Worm (Caenorhabditis elegans) whole organism, L1 larva: ENCODE data around the gene pbs-3.

ENCODE experiments used
- C04F5.9 ChIP-seq: sonication (generic microtip); optimal IDR thresholded peaks from 2 replicates; lab custom pipeline; 2016; ENCODE audit warnings: missing genetic modification characterization, missing compliant biosample characterization
- F16B12.6 ChIP-seq: fragments of 150-350 bp; optimal IDR thresholded peaks from 2 replicates; lab custom pipeline; 2014; ENCODE audit warnings: missing biosample characterization, missing genetic modification characterization
- Y116A8C.19 ChIP-seq: sonication (generic microtip); optimal IDR thresholded peaks from 2 replicates; lab custom pipeline; 2016; ENCODE audit warnings: missing compliant biosample characterization, missing genetic modification characterization, borderline replicate concordance
- alr-1 ChIP-seq: fragments of 200-800 bp; sonication (Bioruptor generic); optimal IDR thresholded peaks from 2 replicates; lab custom pipeline; 2018; ENCODE audit warnings: borderline replicate concordance, mild to moderate bottlenecking, missing genetic modification characterization, missing compliant biosample characterization
- aly-2 ChIP-seq: fragments of 150-350 bp; optimal IDR thresholded peaks from 2 replicates; lab custom pipeline; 2014; ENCODE audit warnings: missing biosample characterization, missing genetic modification characterization
- ama-1 ChIP-seq: fragments of 150-350 bp; optimal IDR thresholded peaks from 2 replicates; lab custom pipeline; 2014
- blmp-1 ChIP-seq: fragments of 150-350 bp; optimal IDR thresholded peaks from 2 replicates; lab custom pipeline; 2014; ENCODE audit warnings: missing biosample characterization, missing genetic modification characterization
- ceh-63 ChIP-seq: fragments of 200-800 bp; sonication (Bioruptor generic); optimal IDR thresholded peaks from 2 replicates; lab custom pipeline; 2018; ENCODE audit warnings: mild to moderate bottlenecking, missing genetic modification characterization, missing compliant biosample characterization
- ceh-8 ChIP-seq: fragments of 200-800 bp; sonication (Bioruptor generic); optimal IDR thresholded peaks from 2 replicates; lab custom pipeline; 2018; ENCODE audit warnings: mild to moderate bottlenecking, missing genetic modification characterization, moderate library complexity, missing compliant biosample characterization
- ces-1 ChIP-seq: fragments of 150-350 bp; optimal IDR thresholded peaks from 2 replicates; lab custom pipeline; 2014; ENCODE audit warnings: missing biosample characterization, missing genetic modification reagents, missing genetic modification characterization
- dsc-1 ChIP-seq: sonication (generic microtip); optimal IDR thresholded peaks from 2 replicates; lab custom pipeline; 2016; ENCODE audit warnings: mild to moderate bottlenecking, missing genetic modification characterization, missing compliant biosample characterization
- efl-1 ChIP-seq, 4 experiments: fragments of 150-350 bp; optimal IDR thresholded peaks in 3 of 4; peaks in 1 of 4; 1 replicate in 1 of 4; 2 replicates in 3 of 4; lab custom pipeline; 2014; ENCODE audit warnings: missing biosample characterization in 2 of 4, missing genetic modification characterization in 2 of 4, missing genetic modification reagents in 2 of 4
- efl-3 ChIP-seq: fragments of 200-800 bp; sonication (Bioruptor generic); optimal IDR thresholded peaks from 2 replicates; lab custom pipeline; 2018; ENCODE audit warnings: mild to moderate bottlenecking, missing genetic modification characterization, missing compliant biosample characterization
- egl-13 ChIP-seq: sonication (generic microtip); optimal IDR thresholded peaks from 2 replicates; lab custom pipeline; 2016; ENCODE audit warnings: missing genotype, missing genetic modification reagents, missing genetic modification characterization, missing compliant biosample characterization
- ets-5 ChIP-seq: fragments of 200-800 bp; sonication (Bioruptor generic); IDR thresholded peaks from 2 replicates; pipeline ENCODE4 v1.3.6; 2022; ENCODE audit warnings: missing genetic modification characterization, missing compliant biosample characterization
- fkh-4 ChIP-seq: sonication (generic microtip); optimal IDR thresholded peaks from 2 replicates; lab custom pipeline; 2016; ENCODE audit warnings: missing compliant biosample characterization, missing genetic modification characterization, borderline replicate concordance
- grh-1 ChIP-seq: fragments of 200-800 bp; sonication (Bioruptor generic); IDR thresholded peaks from 2 replicates; pipeline ENCODE4 v1.3.6; 2022; ENCODE audit warnings: missing genetic modification reagents, missing genetic modification characterization, missing compliant biosample characterization
- hlh-17 ChIP-seq: fragments of 200-800 bp; sonication (Bioruptor generic); optimal IDR thresholded peaks from 2 replicates; lab custom pipeline; 2018; ENCODE audit warnings: missing genetic modification characterization, mild to moderate bottlenecking, missing compliant biosample characterization, moderate library complexity, borderline replicate concordance
- hlh-4 ChIP-seq: sonication (generic microtip); optimal IDR thresholded peaks from 2 replicates; lab custom pipeline; 2016; ENCODE audit warnings: mild to moderate bottlenecking, missing genetic modification characterization, missing compliant biosample characterization
- irx-1 ChIP-seq: sonication (generic microtip); optimal IDR thresholded peaks from 2 replicates; lab custom pipeline; 2016; ENCODE audit warnings: missing genetic modification characterization, missing compliant biosample characterization
- lin-13 ChIP-seq: fragments of 150-350 bp; optimal IDR thresholded peaks from 2 replicates; lab custom pipeline; 2014; ENCODE audit warnings: missing biosample characterization, missing genetic modification reagents, missing genetic modification characterization
- lin-15B ChIP-seq: fragments of 150-350 bp; sonication (generic microtip); optimal IDR thresholded peaks from 3 replicates; lab custom pipeline; 2014; ENCODE audit warnings: missing biosample characterization, missing genetic modification characterization
- lin-39 ChIP-seq: fragments of 150-350 bp; optimal IDR thresholded peaks from 2 replicates; lab custom pipeline; 2014; ENCODE audit warnings: missing biosample characterization, missing genetic modification reagents, missing genetic modification characterization
- mab-9 ChIP-seq: fragments of 200-800 bp; sonication (Bioruptor generic); IDR thresholded peaks from 2 replicates; pipeline ENCODE4 v1.3.6; 2022; ENCODE audit warnings: missing genetic modification reagents, missing genetic modification characterization, missing compliant biosample characterization
- mep-1 ChIP-seq: fragments of 150-350 bp; optimal IDR thresholded peaks from 2 replicates; lab custom pipeline; 2014; ENCODE audit warnings: missing biosample characterization, missing genetic modification characterization
- nhr-20 ChIP-seq: sonication (generic microtip); optimal IDR thresholded peaks from 2 replicates; lab custom pipeline; 2016; ENCODE audit warnings: mild to moderate bottlenecking, missing genetic modification characterization, missing compliant biosample characterization
- nhr-47 ChIP-seq: sonication (generic microtip); optimal IDR thresholded peaks from 2 replicates; lab custom pipeline; 2016; ENCODE audit warnings: mild to moderate bottlenecking, missing genetic modification characterization, moderate library complexity, missing compliant biosample characterization
- nhr-76 ChIP-seq: sonication (generic microtip); optimal IDR thresholded peaks from 2 replicates; lab custom pipeline; 2017; ENCODE audit warnings: missing biosample characterization, missing genetic modification characterization
- nhr-85 ChIP-seq: sonication (generic microtip); peaks from one replicate; lab custom pipeline; 2016; ENCODE audit warnings: missing genetic modification characterization, inconsistent platforms, missing compliant biosample characterization
- pag-3 ChIP-seq: sonication (generic microtip); optimal IDR thresholded peaks from 2 replicates; lab custom pipeline; 2017; ENCODE audit warnings: missing genetic modification characterization, mild to moderate bottlenecking, missing compliant biosample characterization, antibody characterized with exemption, borderline replicate concordance; ENCODE audit not compliant: insufficient read depth
- pax-3 ChIP-seq: fragments of 200-800 bp; sonication (Bioruptor generic); optimal IDR thresholded peaks from 2 replicates; lab custom pipeline; 2018; ENCODE audit warnings: mild to moderate bottlenecking, missing genetic modification characterization, moderate library complexity, missing compliant biosample characterization
- pqm-1 ChIP-seq: sonication (generic microtip); optimal IDR thresholded peaks from 3 replicates; lab custom pipeline; 2017; ENCODE audit warnings: missing biosample characterization, missing genetic modification characterization
- snpc-4 ChIP-seq: fragments of 150-350 bp; optimal IDR thresholded peaks from 2 replicates; lab custom pipeline; 2014; ENCODE audit warnings: missing biosample characterization, missing genetic modification characterization
- sox-4 ChIP-seq: sonication (generic microtip); optimal IDR thresholded peaks from 2 replicates; lab custom pipeline; 2016; ENCODE audit warnings: missing genetic modification characterization, missing compliant biosample characterization
- sptf-1 ChIP-seq: fragments of 150-350 bp; optimal IDR thresholded peaks from 2 replicates; lab custom pipeline; 2014; ENCODE audit warnings: missing biosample characterization, missing genetic modification characterization
- sup-37 ChIP-seq: fragments of 200-800 bp; sonication (Bioruptor generic); optimal IDR thresholded peaks from 2 replicates; lab custom pipeline; 2018; ENCODE audit warnings: mild to moderate bottlenecking, missing genetic modification characterization, missing compliant biosample characterization
- tbx-2 ChIP-seq: sonication (generic microtip); optimal IDR thresholded peaks from 2 replicates; lab custom pipeline; 2016; ENCODE audit warnings: missing genetic modification characterization, missing compliant biosample characterization
- unc-30 ChIP-seq: sonication (generic microtip); optimal IDR thresholded peaks from 2 replicates; lab custom pipeline; 2017; ENCODE audit warnings: missing biosample characterization, missing genetic modification characterization
- unc-62 ChIP-seq: fragments of 150-350 bp; optimal IDR thresholded peaks from 2 replicates; lab custom pipeline; 2014; ENCODE audit warnings: missing biosample characterization, missing genetic modification reagents, missing genetic modification characterization
- unc-98 ChIP-seq: fragments of 200-800 bp; sonication (Bioruptor generic); IDR thresholded peaks from 2 replicates; pipeline ENCODE4 v1.3.6; 2022; ENCODE audit warnings: missing genetic modification characterization, missing compliant biosample characterization
- xbp-1 ChIP-seq: sonication (generic microtip); optimal IDR thresholded peaks from 2 replicates; lab custom pipeline; 2016; ENCODE audit warnings: missing genetic modification characterization, missing compliant biosample characterization
- ztf-11 ChIP-seq, 2 experiments: sonication (generic microtip); optimal IDR thresholded peaks; 2 replicates each; lab custom pipeline; 2016 to 2017; ENCODE audit warnings: missing genetic modification characterization in 2 of 2, missing biosample characterization in 1 of 2, missing compliant biosample characterization in 1 of 2
- ztf-4 ChIP-seq: fragments of 150-350 bp; optimal IDR thresholded peaks from 2 replicates; lab custom pipeline; 2014; ENCODE audit warnings: missing biosample characterization, missing genetic modification characterization

pbs-3 gene

DNA sequence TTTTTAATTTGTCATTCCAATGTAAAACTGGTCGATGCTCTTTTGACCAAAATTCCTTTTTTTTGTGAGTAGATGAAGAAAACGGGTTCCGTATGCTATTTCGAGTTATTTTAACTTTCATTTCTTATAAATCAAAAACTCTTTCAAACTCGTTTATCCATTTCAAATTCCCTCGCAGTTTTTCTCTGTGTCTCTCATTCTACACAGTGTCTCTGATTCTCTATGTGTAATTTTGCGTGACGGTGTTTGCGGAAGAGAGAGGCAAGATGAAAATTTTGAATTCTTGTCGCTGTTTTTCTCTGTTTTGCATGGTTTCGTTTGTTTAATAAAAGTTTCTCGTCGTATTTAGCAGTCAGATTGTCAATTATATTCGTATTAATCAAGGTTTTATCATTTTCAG, 43.9 kb upstream of the pbs-3 start, which contains the start of gene citk-2 (continued):
- TF ChIP-seq nhr-76 (tag; lab: Kevin White, UChicago) (no peak), sup-37 (GFP tag; lab: Kevin White, UChicago) (peak; percentile 52), xbp-1 (tag; lab: Kevin White, UChicago) (peak; percentile 94), ces-1 (GFP tag; lab: Kevin White, UChicago) (no peak), ceh-8 (GFP tag; lab: Kevin White, UChicago) (peak; percentile 88), ztf-11 (tag; optimal IDR thresholded peaks at IDR 0.05; lab: Kevin White, UChicago) (peak in 1 of 2 experiments; percentile 78), ama-1 (lab: Kevin White, UChicago) (no peak), hlh-17 (GFP tag; lab: Kevin White, UChicago) (no peak), sptf-1 (no peak), aly-2 (tag; lab: Kevin White, UChicago) (peak; percentile 92), ztf-4 (tag; lab: Kevin White, UChicago) (peak; percentile 90), grh-1 (GFP tag; lab: Robert Waterston, UW) (peak; percentile 95), tbx-2 (peak; percentile 94), pqm-1 (no peak), C04F5.9 (tag; lab: Kevin White, UChicago) (peak; percentile 80), nhr-85 (peak; percentile 95), dsc-1 (tag; lab: Kevin White, UChicago) (peak; percentile 94), blmp-1 (tag; lab: Kevin White, UChicago) (no peak), efl-1 (optimal IDR thresholded peaks at IDR 0.05; lab: Kevin White, UChicago) (peak; percentile 100), efl-1 (GFP tag; optimal IDR thresholded peaks at IDR 0.05 in 1 of 2; lab: Kevin White, UChicago) (peak; percentile 100), lin-39 (peak; percentile 90), ets-5 (GFP tag; lab: Robert Waterston, UW) (no peak), mep-1 (tag; lab: Kevin White, UChicago) (peak; percentile 98), egl-13 (tag; lab: Kevin White, UChicago) (peak; percentile 85), irx-1 (tag; lab: Kevin White, UChicago) (peak; percentile 84), nhr-20 (tag; lab: Kevin White, UChicago) (peak; percentile 95), unc-30 (no peak), sox-4 (tag; lab: Kevin White, UChicago) (no peak), alr-1 (tag; lab: Kevin White, UChicago) (no peak), mab-9 (GFP tag; lab: Robert Waterston, UW) (peak; percentile 80), snpc-4 (tag; lab: Kevin White, UChicago) (peak; percentile 90), ceh-63 (GFP tag; lab: Kevin White, UChicago) (no peak), unc-62 (GFP tag; lab: Kevin White, UChicago) (no peak), Y116A8C.19 (no peak), lin-13 (GFP tag; lab: Kevin White, UChicago) (peak; percentile 79), efl-3 (GFP tag; lab: Kevin White, UChicago) (peak; percentile 38), pag-3 (tag; lab: Kevin White, UChicago) (no peak), fkh-4 (tag; lab: Kevin White, UChicago) (peak; percentile 67), unc-98 (peak; percentile 41; the same call in 1 of the 2 replicates), lin-15B (tag; lab: Kevin White, UChicago) (peak; percentile 77), nhr-47 (tag; lab: Kevin White, UChicago) (peak; percentile 96), pax-3 (peak; percentile 79), hlh-4 (tag; lab: Kevin White, UChicago) (no peak)

- TF ChIP-seq efl-1 (optimal IDR thresholded peaks at IDR 0.05; lab: Kevin White, UChicago), result no peak
- peak in 1 of 2 experiments; percentile 72 for TF ChIP-seq efl-1 (GFP tag; optimal IDR thresholded peaks at IDR 0.05 in 1 of 2; lab: Kevin White, UChicago)
- TF ChIP-seq F16B12.6 (tag; lab: Kevin White, UChicago), result no peak
These were observed 43.4 kb upstream of the pbs-3 start, which contains the start of gene F59A6.11 for ce11 chrII:4998657-4999056. TSS of gene F59A6.11 (minus strand) at chrII:4998757.
